Fruit fly (Drosophila melanogaster) whole organism, adult: Measurements from ENCODE around the gene CG45413.

Experiments
- CG1620 ChIP-seq: fragments of 200-800 bp; sonication (Bioruptor generic); optimal IDR thresholded peaks from 2 replicates; lab custom pipeline; 2016; ENCODE audit warnings: missing biosample characterization, missing genetic modification characterization
- kay ChIP-seq: fragments of 200-800 bp; sonication (Bioruptor generic); peaks from one replicate; lab custom pipeline; 2016; ENCODE audit warnings: missing biosample characterization, missing genetic modification characterization, borderline replicate concordance

Gene CG45413

dm6 chr3L:6884869-6885494 lies 46.8 kb downstream of the CG45413 start:
- TF ChIP-seq CG1620 (GFP tag; lab: Kevin White, UChicago) (no peak), kay (GFP tag; lab: Kevin White, UChicago) (no peak)
